Worm (Caenorhabditis elegans): ENCODE results near the gene F55C5.17.

DNA sequence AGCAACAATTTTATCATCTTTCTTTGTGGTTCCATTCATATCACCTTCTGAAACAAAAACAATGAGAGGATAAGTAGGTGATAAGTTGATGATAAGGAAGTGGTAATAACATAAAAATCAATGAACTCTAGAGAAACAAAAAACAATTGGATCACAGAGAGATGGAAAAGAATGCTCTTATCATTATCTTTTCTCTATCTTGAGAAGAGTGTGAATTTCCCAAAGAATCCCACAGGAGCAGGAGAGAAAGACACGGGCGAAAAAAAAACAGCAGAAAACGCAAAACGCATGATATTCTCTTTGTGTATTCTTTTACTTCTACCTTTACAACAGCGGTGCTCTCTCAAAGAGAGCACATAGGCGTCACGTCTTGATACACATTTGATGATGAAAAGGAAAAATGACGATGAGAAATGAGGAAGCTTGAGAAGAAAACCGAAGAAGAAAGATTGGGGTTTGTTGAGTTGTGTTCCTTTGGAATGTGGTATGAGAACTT is 33.0 kb upstream of the F55C5.17 start, which contains the start of gene twk-24:
- TF ChIP-seq hlh-6 (tag; optimal IDR thresholded peaks at IDR 0.05): no peak
- TF ChIP-seq unc-86 (tag; optimal IDR thresholded peaks at IDR 0.05): no peak
- no peak for TF ChIP-seq fkh-6 (tag; optimal IDR thresholded peaks at IDR 0.05)
- no peak for TF ChIP-seq mec-3 (tag; optimal IDR thresholded peaks at IDR 0.05; ENCODE audit: borderline replicate concordance)
- no peak for TF ChIP-seq pros-1 (tag; optimal IDR thresholded peaks at IDR 0.05)
- no peak for TF ChIP-seq ceh-45 (GFP tag; IDR thresholded peaks at IDR 0.05)
- no peak for TF ChIP-seq ceh-31 (tag; optimal IDR thresholded peaks at IDR 0.05)

All from whole organism, late embryonic.